Fruit fly (Drosophila melanogaster) whole organism, embryonic: ENCODE results near the gene Cyp28c1.
A peak's percentile ranks its signal among the peaks of the same experiment; 100 is the strongest.

ENCODE experiments used
- Abd-B ChIP-seq: fragments of 200-800 bp; sonication (Bioruptor generic); optimal IDR thresholded peaks from 2 replicates; lab custom pipeline; 2018; ENCODE audit warnings: missing biosample characterization, mild to moderate bottlenecking, missing genetic modification characterization, moderate library complexity
- CG10274 ChIP-seq: fragments of 200-800 bp; sonication (Bioruptor generic); optimal IDR thresholded peaks from 3 replicates; lab custom pipeline; 2017; ENCODE audit warnings: missing biosample characterization, mild to moderate bottlenecking, missing genetic modification characterization
- CG10543 ChIP-seq: fragments of 200-800 bp; sonication (Bioruptor generic); optimal IDR thresholded peaks from 3 replicates; lab custom pipeline; 2017; ENCODE audit warnings: missing biosample characterization, mild to moderate bottlenecking, missing genetic modification characterization, moderate library complexity
- CG11398 ChIP-seq: fragments of 200-800 bp; sonication (Bioruptor generic); optimal IDR thresholded peaks from 2 replicates; lab custom pipeline; 2016; ENCODE audit warnings: missing biosample characterization, missing genetic modification characterization
- CG12942 ChIP-seq: fragments of 200-800 bp; sonication (Bioruptor generic); optimal IDR thresholded peaks from 3 replicates; lab custom pipeline; 2016; ENCODE audit warnings: missing biosample characterization, missing genetic modification characterization
- CG14441 ChIP-seq: fragments of 200-800 bp; sonication (Bioruptor generic); IDR thresholded peaks from 2 replicates; pipeline ENCODE4 v1.3.6; 2022; ENCODE audit warnings: missing biosample characterization, missing genetic modification characterization
- CG14965 ChIP-seq: fragments of 200-800 bp; sonication (Bioruptor generic); optimal IDR thresholded peaks from 2 replicates; lab custom pipeline; 2016; ENCODE audit warnings: missing biosample characterization, missing genetic modification characterization, borderline replicate concordance
- CG1603 ChIP-seq: fragments of 200-800 bp; sonication (Bioruptor generic); optimal IDR thresholded peaks from 2 replicates; lab custom pipeline; 2019; ENCODE audit warnings: missing biosample characterization, mild to moderate bottlenecking, missing genetic modification characterization, moderate library complexity
- CG16813 ChIP-seq: fragments of 200-800 bp; sonication (Bioruptor generic); IDR thresholded peaks from 3 replicates; pipeline ENCODE4 v1.3.6; 2022; ENCODE audit warnings: missing biosample characterization, missing genetic modification characterization; ENCODE audit not compliant: partially characterized antibody
- CG17361 ChIP-seq: fragments of 200-800 bp; sonication (Bioruptor generic); IDR thresholded peaks from 3 replicates; pipeline ENCODE4 v1.3.6; 2022; ENCODE audit warnings: missing biosample characterization, missing genetic modification characterization
- CG17568 ChIP-seq: fragments of 200-800 bp; sonication (Bioruptor generic); optimal IDR thresholded peaks from 2 replicates; lab custom pipeline; 2018; ENCODE audit warnings: missing biosample characterization, mild to moderate bottlenecking, missing genetic modification characterization, moderate library complexity
- CG18011 ChIP-seq: fragments of 200-800 bp; sonication (Bioruptor generic); optimal IDR thresholded peaks from 2 replicates; lab custom pipeline; 2017; ENCODE audit warnings: missing biosample characterization, missing genetic modification characterization, mild to moderate bottlenecking, moderate library complexity, missing genotype
- CG18619 ChIP-seq: fragments of 200-800 bp; sonication (Bioruptor generic); optimal IDR thresholded peaks from 3 replicates; lab custom pipeline; 2017; ENCODE audit warnings: missing biosample characterization, mild to moderate bottlenecking, missing genetic modification characterization
- CG2116 ChIP-seq: fragments of 200-800 bp; sonication (Bioruptor generic); optimal IDR thresholded peaks from 3 replicates; lab custom pipeline; 2018; ENCODE audit warnings: missing biosample characterization, mild to moderate bottlenecking, missing genetic modification characterization
- CG2129 ChIP-seq: fragments of 200-800 bp; sonication (Bioruptor generic); IDR thresholded peaks from 2 replicates; pipeline ENCODE4 v1.3.6; 2022; ENCODE audit warnings: missing biosample characterization, missing genetic modification characterization; ENCODE audit not compliant: partially characterized antibody
- CG2202 ChIP-seq: fragments of 200-800 bp; sonication (Bioruptor generic); optimal IDR thresholded peaks from 2 replicates; lab custom pipeline; 2018; ENCODE audit warnings: missing biosample characterization, mild to moderate bottlenecking, missing genetic modification characterization
- CG3847 ChIP-seq: fragments of 200-800 bp; sonication (Bioruptor generic); IDR thresholded peaks from 2 replicates; pipeline ENCODE4 v1.3.6; 2022; ENCODE audit warnings: missing biosample characterization, missing genetic modification characterization
- CG3995 ChIP-seq: fragments of 200-800 bp; sonication (Bioruptor generic); optimal IDR thresholded peaks from 3 replicates; lab custom pipeline; 2016; ENCODE audit warnings: missing biosample characterization, missing genetic modification characterization
- CG4707 ChIP-seq: fragments of 200-800 bp; sonication (Bioruptor generic); optimal IDR thresholded peaks from 2 replicates; lab custom pipeline; 2018; ENCODE audit warnings: missing biosample characterization, mild to moderate bottlenecking, missing genetic modification characterization, moderate library complexity
- CG4730 ChIP-seq: fragments of 200-800 bp; sonication (Bioruptor generic); IDR thresholded peaks from 2 replicates; pipeline ENCODE4 v1.3.6; 2022; ENCODE audit warnings: missing biosample characterization, missing genetic modification characterization
- CG7786 ChIP-seq: fragments of 200-800 bp; sonication (Bioruptor generic); optimal IDR thresholded peaks from 2 replicates; lab custom pipeline; 2016; ENCODE audit warnings: missing biosample characterization, missing genetic modification characterization
- CG7839 ChIP-seq: fragments of 200-800 bp; sonication (Bioruptor generic); optimal IDR thresholded peaks from 3 replicates; lab custom pipeline; 2018; ENCODE audit warnings: missing biosample characterization, mild to moderate bottlenecking, missing genetic modification characterization, moderate library complexity
- CG8290 ChIP-seq, 3 experiments: fragments of 200-800 bp; sonication (Bioruptor generic); optimal IDR thresholded peaks; 2 replicates each; lab custom pipeline; 2016 to 2019; ENCODE audit warnings: missing biosample characterization in 3 of 3, missing genetic modification characterization in 3 of 3, mild to moderate bottlenecking in 2 of 3, moderate library complexity in 1 of 3
- CG9727 ChIP-seq: fragments of 200-800 bp; sonication (Bioruptor generic); optimal IDR thresholded peaks from 3 replicates; lab custom pipeline; 2017; ENCODE audit warnings: missing biosample characterization, mild to moderate bottlenecking, missing genetic modification characterization
- Chrac-16 ChIP-seq: fragments of 200-800 bp; sonication (Bioruptor generic); optimal IDR thresholded peaks from 3 replicates; lab custom pipeline; 2016; ENCODE audit warnings: missing biosample characterization, missing genetic modification characterization
- E2f1 ChIP-seq: fragments of 200-800 bp; sonication (Bioruptor generic); IDR thresholded peaks from 2 replicates; pipeline ENCODE4 v1.3.6; 2022; ENCODE audit warnings: missing biosample characterization, missing genetic modification characterization
- Hand ChIP-seq: fragments of 200-800 bp; sonication (Bioruptor generic); optimal IDR thresholded peaks from 2 replicates; lab custom pipeline; 2017; ENCODE audit warnings: mild to moderate bottlenecking, missing biosample characterization, missing genetic modification reagents, missing genetic modification characterization
- HmgD ChIP-seq: fragments of 200-800 bp; sonication (Bioruptor generic); optimal IDR thresholded peaks from 3 replicates; lab custom pipeline; 2016; ENCODE audit warnings: missing biosample characterization, missing genetic modification characterization
- Ravus ChIP-seq: fragments of 200-800 bp; sonication (Bioruptor generic); IDR thresholded peaks from 2 replicates; pipeline ENCODE4 v1.3.6; 2022; ENCODE audit warnings: missing biosample characterization, missing genetic modification characterization
- Six4 ChIP-seq: fragments of 200-800 bp; sonication (Bioruptor generic); optimal IDR thresholded peaks from 2 replicates; lab custom pipeline; 2016; ENCODE audit warnings: missing biosample characterization, missing genetic modification characterization
- Spps ChIP-seq: fragments of 200-800 bp; sonication (Bioruptor generic); optimal IDR thresholded peaks from 2 replicates; lab custom pipeline; 2018; ENCODE audit warnings: missing biosample characterization, mild to moderate bottlenecking, missing genetic modification characterization
- Sry-β ChIP-seq: fragments of 200-800 bp; sonication (Bioruptor generic); optimal IDR thresholded peaks from 2 replicates; lab custom pipeline; 2018; ENCODE audit warnings: missing biosample characterization, mild to moderate bottlenecking, missing genetic modification characterization, moderate library complexity
- abd-A ChIP-seq: fragments of 200-800 bp; sonication (Bioruptor generic); optimal IDR thresholded peaks from 3 replicates; lab custom pipeline; 2019; ENCODE audit warnings: missing biosample characterization, mild to moderate bottlenecking, missing genetic modification characterization, moderate library complexity
- bab2 ChIP-seq: fragments of 200-800 bp; sonication (Bioruptor generic); optimal IDR thresholded peaks from 2 replicates; lab custom pipeline; 2016; ENCODE audit warnings: missing biosample characterization, missing genetic modification characterization
- chif ChIP-seq, 2 experiments: fragments of 200-800 bp; sonication (Bioruptor generic); optimal IDR thresholded peaks; 3 replicates each; lab custom pipeline; 2016; ENCODE audit warnings: missing biosample characterization in 2 of 2, missing genetic modification characterization in 2 of 2
- chm ChIP-seq: fragments of 200-800 bp; sonication (Bioruptor generic); IDR thresholded peaks from 2 replicates; pipeline ENCODE4 v1.3.6; 2022; ENCODE audit warnings: missing biosample characterization, missing genetic modification characterization
- dm ChIP-seq: fragments of 200-800 bp; sonication (Bioruptor generic); optimal IDR thresholded peaks from 3 replicates; lab custom pipeline; 2016; ENCODE audit warnings: missing biosample characterization, missing genetic modification characterization
- dmrt99B ChIP-seq: fragments of 200-800 bp; sonication (Bioruptor generic); optimal IDR thresholded peaks from 2 replicates; lab custom pipeline; 2018; ENCODE audit warnings: missing biosample characterization, mild to moderate bottlenecking, missing genetic modification characterization, moderate library complexity
- gem ChIP-seq: fragments of 200-800 bp; sonication (Bioruptor generic); optimal IDR thresholded peaks from 2 replicates; lab custom pipeline; 2019; ENCODE audit warnings: missing biosample characterization, mild to moderate bottlenecking, missing genetic modification characterization, moderate library complexity
- gt ChIP-seq: fragments of 200-800 bp; sonication (Bioruptor generic); IDR thresholded peaks from 2 replicates; pipeline ENCODE4 v1.3.6; 2022; ENCODE audit warnings: missing biosample characterization, missing genetic modification characterization
- ham ChIP-seq: fragments of 200-800 bp; sonication (Bioruptor generic); IDR thresholded peaks from 2 replicates; pipeline ENCODE4 v1.3.6; 2022; ENCODE audit warnings: missing biosample characterization, missing genetic modification characterization
- odd ChIP-seq: fragments of 200-800 bp; sonication (Bioruptor generic); optimal IDR thresholded peaks from 2 replicates; lab custom pipeline; 2017; ENCODE audit warnings: missing biosample characterization, mild to moderate bottlenecking, missing genetic modification characterization
- pho ChIP-seq: fragments of 200-800 bp; sonication (Bioruptor generic); optimal IDR thresholded peaks from 2 replicates; lab custom pipeline; 2016; ENCODE audit warnings: missing biosample characterization, missing genetic modification characterization
- pros ChIP-seq: fragments of 200-800 bp; sonication (Bioruptor generic); optimal IDR thresholded peaks from 3 replicates; lab custom pipeline; 2019; ENCODE audit warnings: missing biosample characterization, mild to moderate bottlenecking, missing genetic modification characterization, moderate library complexity
- seq ChIP-seq: fragments of 200-800 bp; sonication (Bioruptor generic); IDR thresholded peaks from 2 replicates; pipeline ENCODE4 v1.3.6; 2022; ENCODE audit warnings: missing biosample characterization, missing genetic modification characterization
- sr ChIP-seq: fragments of 200-800 bp; sonication (Bioruptor generic); IDR thresholded peaks from 3 replicates; pipeline ENCODE4 v1.3.6; 2022; ENCODE audit warnings: missing biosample characterization, missing genetic modification characterization
- tup ChIP-seq: fragments of 200-800 bp; sonication (Bioruptor generic); optimal IDR thresholded peaks from 2 replicates; lab custom pipeline; 2016; ENCODE audit warnings: missing biosample characterization, mild to moderate bottlenecking, missing genetic modification characterization, moderate library complexity
- yki ChIP-seq: fragments of >200 bp; optimal IDR thresholded peaks from 3 replicates; lab custom pipeline; 2018

The Cyp28c1 gene

dm6 chrX:11857522-11858438, 18.4 kb downstream of the Cyp28c1 start (continued):
- TF ChIP-seq CG17361 (GFP tag; lab: Robert Waterston, UW) (peak; percentile 85), pros (GFP tag; lab: Kevin White, UChicago) (no peak), abd-A (tag; lab: Kevin White, UChicago) (no peak), HmgD (GFP tag; lab: Kevin White, UChicago) (no peak), CG12942 (GFP tag; lab: Kevin White, UChicago) (peak; percentile 46), tup (GFP tag; lab: Kevin White, UChicago) (no peak), sr (peak; percentile 68; the same call in 2 of the 3 replicates), pho (GFP tag; lab: Kevin White, UChicago) (no peak), CG3847 (GFP tag; lab: Robert Waterston, UW) (peak; percentile 34; the same call in 1 of the 2 replicates), CG18011 (GFP tag; lab: Kevin White, UChicago) (no peak), CG11398 (GFP tag; lab: Kevin White, UChicago) (no peak), Ravus (peak; percentile 45), Sry-β (GFP tag; lab: Kevin White, UChicago) (no peak), CG16813 (GFP tag; lab: Robert Waterston, UW) (no peak), gem (tag; lab: Kevin White, UChicago) (peak; percentile 85), bab2 (GFP tag; lab: Kevin White, UChicago) (peak; percentile 79), CG2129 (no peak), CG7839 (peak; percentile 91), seq (GFP tag; lab: Robert Waterston, UW) (0 out of 2 replicates have a peak, but pooled peaks have one; percentile 17), Abd-B (peak; percentile 80), dmrt99B (tag; lab: Kevin White, UChicago) (peak; percentile 93), CG17568 (GFP tag; lab: Kevin White, UChicago) (no peak), Hand (no peak), CG4730 (GFP tag; lab: Robert Waterston, UW) (peak; percentile 79), CG18619 (GFP tag; lab: Kevin White, UChicago) (peak; percentile 36), CG1603 (tag; lab: Kevin White, UChicago) (peak; percentile 67), gt (GFP tag; lab: Robert Waterston, UW) (peak; percentile 67), Six4 (GFP tag; lab: Kevin White, UChicago) (peak; percentile 59), CG10274 (peak; percentile 31), CG2116 (GFP tag; lab: Kevin White, UChicago) (peak; percentile 16), chif (GFP tag; optimal IDR thresholded peaks at IDR 0.05; lab: Kevin White, UChicago) (peak; percentile 39 to 57), CG4707 (GFP tag; lab: Kevin White, UChicago) (peak; percentile 64), CG2202 (tag; lab: Kevin White, UChicago) (peak; percentile 73), dm (GFP tag; lab: Kevin White, UChicago) (peak; percentile 18), CG3995 (no peak), ham (GFP tag; lab: Robert Waterston, UW) (no peak), Spps (peak; percentile 46), yki (lab: Kevin White, UChicago) (no peak), CG7786 (GFP tag; lab: Kevin White, UChicago) (no peak), CG9727 (GFP tag; lab: Kevin White, UChicago) (peak; percentile 74), Chrac-16 (GFP tag; lab: Kevin White, UChicago) (peak; percentile 54), CG14965 (GFP tag; lab: Kevin White, UChicago) (no peak), CG10543 (GFP tag; lab: Kevin White, UChicago) (peak; percentile 18), CG8290 (GFP tag; optimal IDR thresholded peaks at IDR 0.05; lab: Kevin White, UChicago) (peak; percentile 62), CG8290 (tag; optimal IDR thresholded peaks at IDR 0.05; lab: Kevin White, UChicago) (no peak), odd (peak; percentile 36), CG14441 (GFP tag; lab: Robert Waterston, UW) (peak; percentile 86), chm (GFP tag; lab: Robert Waterston, UW) (peak; percentile 56), E2f1 (peak; percentile 70)
